Fruit fly (Drosophila melanogaster): ENCODE data around the gene MED15.

The MED15 gene

dm6 chr2L:430820-431628 is 41.8 kb upstream of the MED15 start, which contains the start of gene ex:
Gene ex (plus strand): TSS chr2L:431227.
- no peak for TF ChIP-seq sv (GFP tag; optimal IDR thresholded peaks at IDR 0.05)
- TF ChIP-seq Abd-B (GFP tag; optimal IDR thresholded peaks at IDR 0.05) = no peak
- TF ChIP-seq OdsH (GFP tag; optimal IDR thresholded peaks at IDR 0.05) = peak; percentile 12
- no peak for TF ChIP-seq CG9705 (GFP tag; optimal IDR thresholded peaks at IDR 0.05)
- TF ChIP-seq dmrt93B (GFP tag; optimal IDR thresholded peaks at IDR 0.05) = no peak
- TF ChIP-seq Hr83 (GFP tag; optimal IDR thresholded peaks at IDR 0.05; ENCODE audit: poor library complexity, severe bottlenecking) = peak; percentile 15
- TF ChIP-seq dsf (GFP tag; optimal IDR thresholded peaks at IDR 0.05; ENCODE audit: borderline replicate concordance) = no peak
- TF ChIP-seq Dfd (GFP tag; optimal IDR thresholded peaks at IDR 0.05) = no peak
- TF ChIP-seq Rel (GFP tag; optimal IDR thresholded peaks at IDR 0.05) = no peak
- peak; percentile 25 for TF ChIP-seq Rel (tag; optimal IDR thresholded peaks at IDR 0.05)
- no peak for TF ChIP-seq fru (GFP tag; optimal IDR thresholded peaks at IDR 0.05)
- no peak for TF ChIP-seq HLH106 (tag; optimal IDR thresholded peaks at IDR 0.05)
- TF ChIP-seq Sp1 (GFP tag; optimal IDR thresholded peaks at IDR 0.05) = peak; percentile 16
- TF ChIP-seq rgr (GFP tag; optimal IDR thresholded peaks at IDR 0.05) = peak; percentile 8
- no peak for TF ChIP-seq Jra (GFP tag; optimal IDR thresholded peaks at IDR 0.05)
- TF ChIP-seq dl (GFP tag; optimal IDR thresholded peaks at IDR 0.05; ENCODE audit: insufficient read depth in 1 of 2, partially characterized antibody in 2 of 2) = no peak
- peak in 1 of 2 experiments; percentile 53 for TF ChIP-seq foxo (GFP tag; optimal IDR thresholded peaks at IDR 0.05)
- TF ChIP-seq CG32264 (GFP tag; optimal IDR thresholded peaks at IDR 0.05) = no peak
- peak; percentile 40 for TF ChIP-seq psq (GFP tag; optimal IDR thresholded peaks at IDR 0.05)
- TF ChIP-seq sage (GFP tag; optimal IDR thresholded peaks at IDR 0.05) = peak; percentile 36
- TF ChIP-seq brk (GFP tag; optimal IDR thresholded peaks at IDR 0.05) = peak; percentile 13
- TF ChIP-seq woc (GFP tag; optimal IDR thresholded peaks at IDR 0.05) = no peak
- no peak for TF ChIP-seq h (GFP tag; optimal IDR thresholded peaks at IDR 0.05)
- TF ChIP-seq Myc (optimal IDR thresholded peaks at IDR 0.05) = no peak
- peak; percentile 88 for TF ChIP-seq CrebA (GFP tag; optimal IDR thresholded peaks at IDR 0.05; ENCODE audit: borderline replicate concordance)
- peak; percentile 2 for TF ChIP-seq Hnf4 (GFP tag; optimal IDR thresholded peaks at IDR 0.05)
- no peak for TF ChIP-seq ey (GFP tag; optimal IDR thresholded peaks at IDR 0.05)
- no peak for TF ChIP-seq Hr78 (GFP tag; optimal IDR thresholded peaks at IDR 0.05)
- no peak for TF ChIP-seq N (GFP tag; optimal IDR thresholded peaks at IDR 0.05)
- TF ChIP-seq GATAd (GFP tag; optimal IDR thresholded peaks at IDR 0.05) = no peak
- TF ChIP-seq usp (GFP tag; optimal IDR thresholded peaks at IDR 0.05) = no peak
- TF ChIP-seq jim (GFP tag; optimal IDR thresholded peaks at IDR 0.05) = no peak

- TF ChIP-seq Dif (GFP tag; optimal IDR thresholded peaks at IDR 0.05; ENCODE audit: partially characterized antibody) (peak; percentile 29), Abd-B (GFP tag; optimal IDR thresholded peaks at IDR 0.05) (no peak), dl (GFP tag; optimal IDR thresholded peaks at IDR 0.05; ENCODE audit: insufficient read depth in 1 of 2, partially characterized antibody in 2 of 2) (peak in 1 of 2 experiments; percentile 19)
Observed at dm6 chr2L:431629-431984, 41.2 kb upstream of the MED15 start.

- TF ChIP-seq fru (GFP tag; optimal IDR thresholded peaks at IDR 0.05) (no peak), Vsx2 (GFP tag; optimal IDR thresholded peaks at IDR 0.05; ENCODE audit: partially characterized antibody) (no peak), dsf (GFP tag; optimal IDR thresholded peaks at IDR 0.05; ENCODE audit: borderline replicate concordance) (no peak), Abd-B (GFP tag; optimal IDR thresholded peaks at IDR 0.05) (no peak), Myc (optimal IDR thresholded peaks at IDR 0.05) (no peak), N (GFP tag; optimal IDR thresholded peaks at IDR 0.05) (no peak), rgr (GFP tag; optimal IDR thresholded peaks at IDR 0.05) (no peak), psq (GFP tag; optimal IDR thresholded peaks at IDR 0.05) (no peak), sage (GFP tag; optimal IDR thresholded peaks at IDR 0.05) (no peak), foxo (GFP tag; optimal IDR thresholded peaks at IDR 0.05) (no peak), Dfd (GFP tag; optimal IDR thresholded peaks at IDR 0.05) (no peak), sv (GFP tag; optimal IDR thresholded peaks at IDR 0.05) (no peak), Sp1 (GFP tag; optimal IDR thresholded peaks at IDR 0.05) (no peak)
Observed at dm6 chr2L:432119-432518, 40.7 kb upstream of the MED15 start.
